Fruit fly (Drosophila melanogaster) whole organism, larva: ENCODE measurements around the gene Dip-B.

Experiments used
- noc ChIP-seq: fragments of 200-800 bp; sonication (Bioruptor generic); optimal IDR thresholded peaks from 3 replicates; lab custom pipeline; 2019; ENCODE audit warnings: missing biosample characterization, mild to moderate bottlenecking, missing genetic modification characterization, moderate library complexity

Dip-B gene

DNA sequence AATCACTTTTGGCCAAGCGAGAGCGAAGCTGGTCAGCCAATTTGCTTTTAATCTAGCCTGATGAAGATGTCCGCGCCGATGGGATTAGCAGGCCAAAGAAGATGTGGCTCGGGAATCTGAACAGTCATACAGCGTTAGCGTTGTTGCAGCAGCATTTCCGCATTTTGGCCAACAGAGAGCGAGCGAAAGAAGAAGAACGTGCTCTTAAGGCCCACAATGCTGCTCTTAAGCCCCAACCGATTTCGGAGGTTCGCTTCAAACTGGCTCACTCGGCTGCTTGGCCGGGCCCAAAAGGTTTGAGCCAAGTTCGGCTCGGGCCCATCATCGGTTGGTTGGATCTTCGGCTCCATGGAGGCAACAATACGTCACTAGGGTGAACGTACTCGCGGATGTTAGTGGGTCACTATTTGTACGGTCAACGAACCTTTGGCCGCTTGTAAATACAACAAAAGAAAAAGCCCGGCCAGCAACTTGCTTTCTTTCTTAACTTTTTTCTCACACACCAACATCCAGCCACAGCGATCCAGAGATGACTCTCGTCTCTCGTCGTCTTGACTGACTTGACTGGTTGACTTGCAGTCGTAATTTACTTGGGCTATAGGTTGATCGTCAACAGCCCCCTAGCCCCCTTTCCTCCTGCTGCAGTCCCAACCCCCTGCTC, 7.7 kb downstream of the Dip-B start:
- no peak for TF ChIP-seq noc (tag; lab: Kevin White, UChicago)

DNA sequence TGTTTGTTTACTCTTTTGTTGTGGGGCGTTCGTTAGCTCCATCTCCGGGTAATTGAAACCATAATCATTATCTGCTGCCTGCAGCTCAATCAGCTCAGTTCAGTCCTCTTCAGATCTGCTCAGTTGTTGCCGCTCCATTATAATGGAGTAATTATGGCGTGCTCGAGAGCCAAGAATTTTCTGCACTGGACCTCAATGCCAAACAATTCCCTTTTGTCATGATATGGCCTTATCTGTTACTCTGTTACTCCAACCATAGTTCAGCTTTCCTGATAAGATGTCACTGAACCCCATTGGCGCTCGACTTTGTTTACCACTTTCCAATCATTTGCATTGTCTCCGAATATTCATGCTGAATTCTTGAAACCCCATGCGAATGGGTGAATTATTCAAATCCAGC, 8.7 kb downstream of the Dip-B start:
- TF ChIP-seq noc (tag; lab: Kevin White, UChicago) = no peak

DNA sequence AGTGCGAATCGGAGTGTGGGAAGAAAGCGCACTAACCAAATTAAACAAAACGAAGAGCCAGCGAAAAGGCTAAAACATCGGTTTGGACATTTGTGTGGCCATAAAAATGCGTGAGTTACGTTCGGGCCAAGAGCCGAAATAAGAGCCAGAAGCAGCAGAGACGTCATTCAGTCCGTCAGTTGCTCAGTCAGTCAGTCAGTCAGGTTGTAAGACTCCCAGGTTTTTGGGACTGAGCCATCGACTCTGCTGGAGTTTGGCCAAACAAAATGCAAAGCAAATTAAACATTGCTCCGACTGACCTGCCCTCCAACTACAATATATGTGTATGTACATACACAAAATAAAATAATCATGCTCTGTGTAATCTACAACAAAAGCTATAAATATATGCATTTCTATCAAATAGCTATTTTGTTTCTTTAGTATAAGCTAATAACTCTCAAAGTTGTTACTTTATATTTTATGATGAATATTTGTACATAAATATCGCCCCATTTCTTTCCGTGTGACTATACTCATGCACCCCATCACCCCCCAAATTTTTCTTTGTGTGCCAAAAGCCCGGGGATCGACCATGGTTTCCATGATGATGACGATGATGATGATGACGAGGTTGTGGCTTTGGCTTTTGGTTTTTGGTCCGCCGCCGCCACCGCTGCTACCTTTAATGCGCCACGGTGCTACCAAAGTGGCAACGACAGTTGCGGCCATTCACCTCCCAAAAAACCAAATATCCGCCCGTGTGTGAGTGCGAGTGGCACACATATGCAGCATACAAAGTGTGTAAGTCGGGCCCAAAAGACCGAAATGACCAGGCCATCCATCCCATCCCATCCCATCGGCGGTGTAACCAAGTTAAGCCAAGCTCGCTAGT, 11.3 kb downstream of the Dip-B start:
- TF ChIP-seq noc (tag; lab: Kevin White, UChicago) = no peak

DNA sequence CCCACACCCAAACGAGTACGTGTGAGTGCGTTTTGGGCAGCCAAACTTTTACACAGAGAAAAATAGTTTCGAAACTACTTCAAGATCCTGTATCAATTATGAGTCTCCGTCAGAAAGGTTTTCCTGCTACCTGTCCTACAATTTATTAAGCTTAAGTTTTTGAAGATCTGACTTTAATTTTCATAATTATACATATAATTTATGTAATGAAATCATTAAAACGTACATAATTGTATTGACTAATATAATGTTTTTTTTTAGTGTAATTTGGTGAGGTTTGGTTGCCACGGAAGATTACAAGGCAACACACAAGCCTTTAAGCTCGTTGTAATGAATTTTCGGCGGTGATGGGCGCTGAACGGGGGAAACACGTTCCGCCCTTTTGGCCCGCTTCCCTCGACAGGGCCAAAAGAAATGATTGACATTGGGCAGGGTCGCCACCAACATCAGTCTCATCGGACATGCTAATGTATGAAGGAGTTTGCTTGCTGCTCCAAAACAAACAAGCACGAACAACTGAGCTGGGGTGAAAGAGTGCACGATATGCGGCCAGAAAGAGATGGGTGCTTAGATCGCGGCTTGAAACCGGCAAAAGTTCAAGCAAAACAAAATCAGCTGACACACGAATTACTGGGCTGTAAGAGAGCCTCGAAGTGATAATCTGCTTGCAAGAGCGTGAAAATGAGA, 12.0 kb downstream of the Dip-B start:
- no peak for TF ChIP-seq noc (tag; lab: Kevin White, UChicago)

DNA sequence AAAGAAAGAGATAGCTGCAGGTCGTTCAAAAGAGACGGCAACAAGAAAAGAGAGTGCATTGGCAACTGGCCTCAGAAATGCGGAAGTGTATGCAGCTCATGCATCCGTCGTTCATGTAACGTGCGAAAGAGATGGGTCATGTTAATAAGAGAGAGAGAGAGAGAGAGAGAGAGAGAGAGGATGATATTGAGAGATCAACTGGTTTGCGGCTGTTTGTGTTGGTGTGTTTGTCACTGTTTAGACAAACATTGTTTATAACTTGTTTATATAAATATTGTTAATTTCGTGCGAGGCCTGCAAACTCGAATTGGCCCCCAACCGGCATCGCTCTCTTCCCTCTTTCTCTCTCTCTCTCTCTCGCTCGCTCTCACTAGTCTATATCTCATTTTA, 12.6 kb downstream of the Dip-B start:
- TF ChIP-seq noc (tag; lab: Kevin White, UChicago) = no peak

DNA sequence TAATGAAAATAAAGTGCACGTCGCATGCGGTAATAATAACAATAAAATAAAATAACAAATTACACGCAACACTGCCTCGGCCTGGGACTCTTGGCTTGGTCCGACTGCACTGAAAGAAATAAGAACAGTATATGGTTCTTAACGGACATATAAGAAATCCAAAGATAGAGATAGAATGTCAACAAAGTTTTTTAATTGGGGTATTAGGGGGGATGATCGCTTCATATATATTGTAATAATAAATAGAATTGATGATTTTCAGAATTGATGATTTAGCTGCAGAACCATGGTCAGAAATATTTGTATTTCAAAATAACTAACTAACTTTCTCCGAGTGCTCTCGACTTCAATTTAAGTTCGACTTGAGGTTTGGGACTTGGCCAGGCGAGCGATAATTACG, 14.0 kb downstream of the Dip-B start:
- no peak for TF ChIP-seq noc (tag; lab: Kevin White, UChicago)

DNA sequence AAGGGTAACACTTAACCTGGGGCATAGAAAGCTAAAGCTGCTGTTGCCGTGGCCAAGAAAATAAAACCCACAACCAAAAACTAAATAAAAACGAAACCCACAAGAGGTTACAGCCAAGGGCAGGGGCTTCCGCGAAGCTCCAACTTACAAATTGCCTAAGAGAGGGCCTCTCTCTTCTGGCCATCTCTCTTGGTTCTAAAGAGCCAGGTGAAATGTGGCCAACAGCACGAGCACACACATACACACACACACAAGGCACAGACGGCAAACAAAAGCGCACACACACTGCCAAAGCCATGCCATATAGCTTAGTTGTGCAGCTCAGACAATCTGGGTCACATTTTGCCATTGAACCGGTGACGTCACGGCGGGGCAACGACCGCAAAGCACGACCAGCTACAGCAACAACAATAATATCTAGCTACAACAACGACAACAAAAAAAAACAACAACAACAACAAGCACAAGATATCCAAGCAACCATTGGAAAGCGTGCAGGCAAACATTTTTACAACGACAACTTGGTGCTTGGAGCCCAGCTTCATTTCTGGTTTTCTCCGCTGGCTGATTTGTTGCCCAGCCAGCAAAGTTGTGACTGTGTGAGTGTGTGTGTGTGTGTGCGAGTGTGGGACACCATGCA, 14.6 kb downstream of the Dip-B start:
- TF ChIP-seq noc (tag; lab: Kevin White, UChicago) = no peak

DNA sequence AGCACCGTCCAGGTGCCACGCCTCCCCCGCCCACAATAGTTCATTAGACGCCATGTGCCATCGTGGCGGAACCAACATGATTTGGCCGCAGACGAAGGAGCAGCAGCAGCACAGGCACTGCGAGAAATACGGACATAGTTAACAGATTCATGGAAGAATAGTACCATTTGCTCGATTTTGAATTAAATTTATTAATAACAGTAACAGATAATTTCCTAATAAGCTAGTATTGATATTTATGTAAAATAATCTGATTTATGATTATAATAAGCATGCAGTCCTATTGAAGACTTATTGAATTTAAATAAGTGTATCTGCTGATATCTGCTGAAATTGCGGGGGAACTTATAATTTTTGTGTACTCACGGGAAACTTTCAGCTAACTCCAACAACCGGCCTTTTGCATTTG, 15.2 kb downstream of the Dip-B start:
- TF ChIP-seq noc (tag; lab: Kevin White, UChicago) = no peak

DNA sequence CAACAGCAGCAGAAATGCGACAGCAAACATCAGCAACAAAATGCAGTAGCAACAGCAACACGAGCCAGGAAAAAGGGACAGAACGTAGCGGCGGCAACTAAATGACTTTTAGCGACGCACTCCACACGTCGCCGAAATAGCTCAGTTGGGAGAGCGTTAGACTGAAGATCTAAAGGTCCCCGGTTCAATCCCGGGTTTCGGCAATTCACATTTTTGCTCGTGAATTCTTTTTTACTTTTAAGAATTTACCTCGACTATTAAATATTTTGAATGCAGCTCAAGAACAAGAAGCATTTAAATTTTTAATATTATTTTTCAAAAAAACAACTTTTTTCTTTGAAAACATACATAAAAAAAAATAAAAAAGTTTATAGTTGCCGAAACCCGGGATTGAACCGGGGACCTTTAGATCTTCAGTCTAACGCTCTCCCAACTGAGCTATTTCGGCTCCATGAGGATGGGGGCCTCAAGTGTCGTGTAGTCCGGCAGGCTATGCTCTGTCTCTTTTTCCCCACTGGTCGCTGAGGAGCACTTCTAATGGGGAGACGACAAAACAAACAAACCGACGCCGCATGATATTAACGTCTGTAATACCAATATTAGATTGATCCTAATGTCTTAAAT, 15.8 kb downstream of the Dip-B start:
- TF ChIP-seq noc (tag; lab: Kevin White, UChicago) = no peak

DNA sequence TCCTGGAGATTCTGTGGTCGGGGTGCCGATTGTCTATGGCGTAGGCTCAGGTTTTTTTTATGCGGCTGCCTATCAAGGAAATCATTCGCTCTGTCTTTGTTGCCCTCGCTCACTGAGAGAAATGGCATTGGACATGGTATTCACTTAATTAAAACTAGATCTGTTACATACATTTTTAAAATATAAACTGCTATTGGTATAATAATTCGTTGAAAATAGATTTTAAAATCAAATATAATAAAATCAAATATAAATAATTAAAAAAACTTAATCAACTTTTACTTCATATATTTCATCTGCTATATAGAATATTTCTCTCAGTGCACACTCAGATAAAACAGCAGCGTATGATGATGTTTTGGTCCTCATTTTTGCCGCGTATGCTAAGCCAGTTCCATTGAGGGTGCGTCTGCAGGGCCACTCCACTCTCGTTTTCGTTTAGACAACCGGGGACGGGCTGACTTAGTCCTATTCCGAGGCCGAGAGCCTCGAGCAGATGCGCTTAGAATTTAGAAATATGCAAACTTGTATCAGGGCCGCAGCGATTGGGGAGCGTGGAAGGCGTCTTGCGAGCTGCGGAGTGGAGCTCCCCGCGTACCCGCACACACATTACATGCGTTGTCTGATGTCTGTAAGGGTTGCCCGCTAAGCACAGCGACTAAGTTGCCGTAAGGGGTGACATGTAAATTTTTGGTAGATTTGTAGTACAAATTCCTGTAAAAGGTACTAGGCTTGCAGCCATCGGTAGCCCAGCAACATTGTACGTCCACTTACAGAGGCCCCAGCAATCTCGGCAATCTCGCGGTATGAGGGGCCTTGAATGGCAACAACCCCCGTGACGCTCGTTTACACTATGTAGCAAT, 17.7 kb downstream of the Dip-B start:
- no peak for TF ChIP-seq noc (tag; lab: Kevin White, UChicago)

DNA sequence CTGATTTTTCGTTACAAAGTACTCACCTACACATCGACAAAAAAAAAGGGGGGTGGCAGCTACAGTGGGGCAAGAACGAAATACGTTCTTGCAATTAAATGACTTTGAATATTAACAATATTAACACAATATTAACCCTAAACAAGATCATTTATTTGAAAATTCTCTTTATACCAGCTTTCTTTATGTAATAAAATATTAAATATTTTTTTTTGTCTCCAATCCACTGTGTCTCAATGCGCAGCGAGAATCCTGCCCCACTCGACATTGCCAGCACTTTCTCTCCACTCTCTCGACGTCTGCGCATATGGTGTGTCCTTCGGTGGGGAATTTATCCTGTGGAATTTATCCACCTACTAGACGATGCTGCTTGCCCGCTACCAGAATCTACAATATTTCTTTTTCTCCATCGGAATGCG, 18.4 kb downstream of the Dip-B start:
- TF ChIP-seq noc (tag; lab: Kevin White, UChicago) = peak; percentile 43

DNA sequence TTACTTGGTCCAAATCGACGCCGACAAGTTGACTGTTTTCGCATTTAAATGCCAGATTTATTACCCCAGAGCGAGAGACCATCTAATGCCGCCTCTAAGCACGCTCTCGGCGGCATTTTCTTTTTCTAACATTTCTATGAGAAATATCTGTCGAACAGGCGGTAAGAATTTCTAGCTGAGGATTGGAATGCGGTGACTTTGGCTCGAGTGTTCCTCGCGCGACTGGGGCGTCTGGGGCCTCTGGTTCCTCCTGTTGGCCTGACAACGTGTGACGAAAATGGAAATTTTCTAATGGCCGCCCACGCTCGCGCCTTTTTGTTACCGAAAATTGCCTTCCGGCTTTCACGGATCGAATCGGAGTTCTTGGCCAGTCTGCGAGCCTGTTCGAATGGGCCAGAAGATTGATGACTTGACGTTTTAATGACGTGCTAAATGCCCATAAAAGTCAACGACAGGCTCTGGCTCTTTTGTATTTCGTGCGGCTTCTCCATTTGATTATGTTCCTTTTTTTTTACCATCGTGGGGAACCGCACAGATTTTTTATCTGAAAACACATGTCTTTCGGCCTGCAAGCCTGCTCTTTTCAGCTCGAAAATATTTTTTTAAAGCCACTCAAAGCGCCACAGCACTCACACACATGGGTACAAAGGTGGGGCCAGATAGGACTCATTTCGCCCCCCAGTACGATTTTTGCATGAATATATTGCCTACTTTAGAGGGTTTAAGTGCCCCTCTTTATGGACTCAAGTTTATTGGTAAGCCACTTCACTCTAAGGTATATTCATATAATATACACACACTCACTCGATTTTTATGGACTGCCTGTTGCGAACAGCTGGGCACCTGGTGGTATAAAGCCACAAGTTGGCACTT, 19.3 kb downstream of the Dip-B start:
- TF ChIP-seq noc (tag; lab: Kevin White, UChicago) = no peak

DNA sequence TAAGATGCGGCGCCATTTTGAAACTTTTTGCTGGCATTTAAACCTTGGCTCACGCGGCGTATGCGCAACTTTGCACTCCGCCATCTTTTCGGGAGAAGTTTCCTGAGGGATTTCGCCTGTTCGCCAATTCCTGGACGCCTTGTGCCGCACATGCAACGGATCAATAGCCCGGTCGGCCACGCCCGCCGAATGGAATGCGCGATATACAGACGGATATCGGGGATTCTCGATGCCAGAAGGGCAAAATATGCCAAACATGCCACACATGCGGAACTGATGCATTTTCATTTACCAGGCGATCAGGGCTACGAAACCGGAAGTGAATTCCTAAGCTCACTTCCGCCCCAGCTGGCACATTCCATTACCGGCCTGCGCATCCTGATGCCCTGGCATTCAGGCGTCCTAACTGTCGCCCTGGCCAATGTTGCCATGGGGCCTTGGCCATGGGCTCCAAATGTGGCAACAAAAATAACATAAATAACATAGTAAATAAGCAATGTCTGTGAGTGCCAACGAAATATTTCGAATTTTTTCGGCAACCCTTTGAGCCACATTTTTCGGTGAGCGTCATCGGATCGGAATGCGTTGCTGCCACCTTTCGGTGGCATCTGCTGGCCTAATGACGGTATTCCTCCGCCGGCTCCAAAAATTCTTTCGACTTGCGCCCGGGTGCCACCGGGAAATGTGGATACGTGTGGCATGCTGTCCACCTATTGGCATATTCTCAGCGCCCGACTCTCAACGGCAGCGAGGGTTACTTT, 20.1 kb downstream of the Dip-B start:
- no peak for TF ChIP-seq noc (tag; lab: Kevin White, UChicago)
